Worm (Caenorhabditis elegans) whole organism, late embryonic: ENCODE data around the gene F52E1.5.

Experiments used
- ceh-2 ChIP-seq: sonication (generic microtip); optimal IDR thresholded peaks from 2 replicates; lab custom pipeline; 2016; ENCODE audit warnings: missing genotype, missing genetic modification characterization, missing compliant biosample characterization
- ceh-45 ChIP-seq: fragments of 200-800 bp; sonication (Bioruptor generic); IDR thresholded peaks from 2 replicates; pipeline ENCODE4 v1.3.6; 2022; ENCODE audit warnings: missing genetic modification reagents, missing genetic modification characterization, missing compliant biosample characterization
- ceh-6 ChIP-seq: fragments of 200-800 bp; sonication (Bioruptor generic); optimal IDR thresholded peaks from 2 replicates; lab custom pipeline; 2018; ENCODE audit warnings: mild to moderate bottlenecking, missing genetic modification characterization, missing compliant biosample characterization
- elt-2 ChIP-seq: sonication (generic microtip); optimal IDR thresholded peaks from 2 replicates; lab custom pipeline; 2016; ENCODE audit warnings: missing genetic modification reagents, missing genetic modification characterization, missing compliant biosample characterization
- ets-4 ChIP-seq: sonication (generic microtip); optimal IDR thresholded peaks from 2 replicates; lab custom pipeline; 2016; ENCODE audit warnings: missing genetic modification characterization, missing compliant biosample characterization
- fkh-10 ChIP-seq: fragments of 150-350 bp; optimal IDR thresholded peaks from 2 replicates; lab custom pipeline; 2014; ENCODE audit warnings: missing biosample characterization, missing genetic modification reagents, missing genetic modification characterization
- hlh-30 ChIP-seq: sonication (generic microtip); optimal IDR thresholded peaks from 2 replicates; lab custom pipeline; 2017; ENCODE audit warnings: antibody characterized with exemption, missing genetic modification characterization, missing compliant biosample characterization; ENCODE audit not compliant: insufficient read depth
- lin-11 ChIP-seq: fragments of 200-800 bp; sonication (Bioruptor generic); optimal IDR thresholded peaks from 2 replicates; lab custom pipeline; 2018; ENCODE audit warnings: mild to moderate bottlenecking, missing genetic modification characterization, missing compliant biosample characterization
- ref-2 ChIP-seq: sonication (generic microtip); optimal IDR thresholded peaks from 2 replicates; lab custom pipeline; 2016; ENCODE audit warnings: missing genetic modification characterization, missing compliant biosample characterization
- ttx-3 ChIP-seq: sonication (generic microtip); optimal IDR thresholded peaks from 2 replicates; lab custom pipeline; 2016; ENCODE audit warnings: missing genetic modification reagents, missing genetic modification characterization, missing compliant biosample characterization

DNA sequence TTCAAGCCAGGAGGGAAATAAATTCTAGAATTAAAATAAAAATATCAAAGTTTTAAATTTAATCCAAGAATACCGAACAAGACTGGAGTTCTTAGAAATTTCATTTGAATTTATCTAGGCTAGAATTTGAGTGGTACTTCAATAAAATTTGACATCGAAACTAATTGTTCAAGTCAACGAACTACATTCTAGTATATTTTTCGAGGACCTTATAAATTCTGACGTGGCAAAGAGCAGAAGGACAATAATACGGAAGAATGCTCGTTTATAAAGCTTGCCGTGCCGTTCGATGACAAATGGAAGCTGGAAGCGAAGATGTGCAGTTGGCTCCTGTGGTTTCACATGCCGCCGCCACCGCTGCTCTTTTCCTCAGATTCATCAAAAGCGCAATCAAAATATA is 21.5 kb downstream of the F52E1.5 start:
- no peak for TF ChIP-seq ttx-3 (tag; lab: Kevin White, UChicago)
- TF ChIP-seq ref-2, result no peak
- TF ChIP-seq fkh-10 (GFP tag; lab: Kevin White, UChicago), result no peak
- TF ChIP-seq ets-4 (tag; lab: Kevin White, UChicago), result no peak
- TF ChIP-seq lin-11 (tag; lab: Kevin White, UChicago), result no peak
- TF ChIP-seq elt-2 (tag; lab: Kevin White, UChicago), result no peak
- no peak for TF ChIP-seq ceh-45
- TF ChIP-seq hlh-30 (tag; lab: Kevin White, UChicago), result no peak
- no peak for TF ChIP-seq ceh-6
- TF ChIP-seq ceh-2, result no peak
